Worm (Caenorhabditis elegans) whole organism, L3 larva: ENCODE measurements around the gene nhr-63.

Experiments used
- egl-27 ChIP-seq: sonication (generic microtip); optimal IDR thresholded peaks from 4 replicates; lab custom pipeline; 2017; ENCODE audit warnings: missing biosample characterization, missing genetic modification reagents, missing genetic modification characterization
- lin-39 ChIP-seq: fragments of 150-350 bp; optimal IDR thresholded peaks from 2 replicates; lab custom pipeline; 2018; ENCODE audit warnings: missing biosample characterization, missing genetic modification reagents, missing genetic modification characterization
- mdl-1 ChIP-seq: fragments of 150-350 bp; optimal IDR thresholded peaks from 2 replicates; lab custom pipeline; 2014; ENCODE audit warnings: missing biosample characterization, missing genetic modification characterization
- nhr-12 ChIP-seq: fragments of 150-350 bp; optimal IDR thresholded peaks from 2 replicates; lab custom pipeline; 2014; ENCODE audit warnings: missing biosample characterization, missing genetic modification characterization
- pqm-1 ChIP-seq: fragments of 150-350 bp; optimal IDR thresholded peaks from 2 replicates; lab custom pipeline; 2017; ENCODE audit warnings: missing biosample characterization, missing genetic modification characterization, inconsistent platforms
- skn-1 ChIP-seq: fragments of 150-350 bp; optimal IDR thresholded peaks from 2 replicates; lab custom pipeline; 2014; ENCODE audit warnings: missing biosample characterization, missing genetic modification characterization
- snpc-4 ChIP-seq: fragments of 150-350 bp; optimal IDR thresholded peaks from 2 replicates; lab custom pipeline; 2014; ENCODE audit warnings: missing biosample characterization, missing genetic modification characterization

- TF ChIP-seq snpc-4 (tag; lab: Kevin White, UChicago) (no peak), nhr-12 (tag; lab: Kevin White, UChicago) (no peak), skn-1 (no peak), lin-39 (no peak), egl-27 (tag; lab: Kevin White, UChicago) (no peak), mdl-1 (tag; lab: Kevin White, UChicago) (no peak), pqm-1 (tag; lab: Kevin White, UChicago) (no peak)
Observed at ce11 chrV:15957098-15957497, 45.3 kb upstream of the nhr-63 start, which contains the start of gene F36G9.3.
